Fruit fly (Drosophila melanogaster) whole organism, embryonic: ENCODE results near the gene GNBP3.
A peak's percentile ranks its signal among the peaks of the same experiment; 100 is the strongest.

ENCODE experiments used
- Aef1 ChIP-seq: fragments of 200-800 bp; sonication (Bioruptor generic); IDR thresholded peaks from 3 replicates; pipeline ENCODE4 v1.3.6; 2022; ENCODE audit warnings: missing biosample characterization, missing genetic modification characterization
- Atf6 ChIP-seq: fragments of 200-800 bp; sonication (Bioruptor generic); IDR thresholded peaks from 2 replicates; pipeline ENCODE4 v1.3.6; 2022; ENCODE audit warnings: missing biosample characterization, missing genetic modification characterization
- B-H1 ChIP-seq: fragments of 200-800 bp; sonication (Bioruptor generic); IDR thresholded peaks from 3 replicates; pipeline ENCODE4 v1.3.6; 2022; ENCODE audit warnings: missing biosample characterization, missing genetic modification characterization
- B-H2 ChIP-seq: fragments of 200-800 bp; sonication (Bioruptor generic); optimal IDR thresholded peaks from 2 replicates; lab custom pipeline; 2018; ENCODE audit warnings: missing biosample characterization, mild to moderate bottlenecking, missing genetic modification characterization
- CG10274 ChIP-seq: fragments of 200-800 bp; sonication (Bioruptor generic); optimal IDR thresholded peaks from 3 replicates; lab custom pipeline; 2017; ENCODE audit warnings: missing biosample characterization, mild to moderate bottlenecking, missing genetic modification characterization
- CG10431 ChIP-seq: fragments of 200-800 bp; sonication (Bioruptor generic); optimal IDR thresholded peaks from 3 replicates; lab custom pipeline; 2018; ENCODE audit warnings: missing biosample characterization, mild to moderate bottlenecking, missing genetic modification characterization
- CG12104 ChIP-seq: fragments of 200-800 bp; sonication (Bioruptor generic); optimal IDR thresholded peaks from 3 replicates; lab custom pipeline; 2016; ENCODE audit warnings: missing biosample characterization, missing genetic modification characterization
- CG12299 ChIP-seq: fragments of 200-800 bp; sonication (Bioruptor generic); optimal IDR thresholded peaks from 2 replicates; lab custom pipeline; 2018; ENCODE audit warnings: missing biosample characterization, mild to moderate bottlenecking, missing genetic modification characterization
- CG12942 ChIP-seq: fragments of 200-800 bp; sonication (Bioruptor generic); optimal IDR thresholded peaks from 3 replicates; lab custom pipeline; 2016; ENCODE audit warnings: missing biosample characterization, missing genetic modification characterization
- CG13123 ChIP-seq: fragments of 200-800 bp; sonication (Bioruptor generic); optimal IDR thresholded peaks from 2 replicates; lab custom pipeline; 2016; ENCODE audit warnings: missing biosample characterization, missing genetic modification characterization
- CG13424 ChIP-seq: fragments of 200-800 bp; sonication (Bioruptor generic); optimal IDR thresholded peaks from 2 replicates; lab custom pipeline; 2019; ENCODE audit warnings: missing biosample characterization, mild to moderate bottlenecking, missing genetic modification characterization, moderate library complexity
- CG14860 ChIP-seq: fragments of 200-800 bp; sonication (Bioruptor generic); IDR thresholded peaks from 3 replicates; pipeline ENCODE4 v1.3.6; 2022; ENCODE audit warnings: missing biosample characterization, missing genetic modification characterization; ENCODE audit not compliant: partially characterized antibody
- CG15514 ChIP-seq: fragments of 200-800 bp; sonication (Bioruptor generic); optimal IDR thresholded peaks from 3 replicates; lab custom pipeline; 2017; ENCODE audit warnings: missing biosample characterization, missing genetic modification characterization, mild to moderate bottlenecking, moderate library complexity, missing genetic modification reagents
- CG15601 ChIP-seq: fragments of 200-800 bp; sonication (Bioruptor generic); optimal IDR thresholded peaks from 3 replicates; lab custom pipeline; 2019; ENCODE audit warnings: missing biosample characterization, mild to moderate bottlenecking, missing genetic modification characterization, moderate library complexity
- CG18599 ChIP-seq: fragments of 200-800 bp; sonication (Bioruptor generic); optimal IDR thresholded peaks from 3 replicates; lab custom pipeline; 2017; ENCODE audit warnings: missing biosample characterization, missing genetic modification characterization, mild to moderate bottlenecking, moderate library complexity, missing genetic modification reagents
- CG2129 ChIP-seq: fragments of 200-800 bp; sonication (Bioruptor generic); IDR thresholded peaks from 2 replicates; pipeline ENCODE4 v1.3.6; 2022; ENCODE audit warnings: missing biosample characterization, missing genetic modification characterization; ENCODE audit not compliant: partially characterized antibody
- CG2202 ChIP-seq: fragments of 200-800 bp; sonication (Bioruptor generic); optimal IDR thresholded peaks from 2 replicates; lab custom pipeline; 2018; ENCODE audit warnings: missing biosample characterization, mild to moderate bottlenecking, missing genetic modification characterization
- CG32767 ChIP-seq: fragments of 200-800 bp; sonication (Bioruptor generic); IDR thresholded peaks from 2 replicates; pipeline ENCODE4 v1.3.6; 2022; ENCODE audit warnings: missing biosample characterization, missing genetic modification characterization
- CG34376 ChIP-seq: fragments of 200-800 bp; sonication (Bioruptor generic); optimal IDR thresholded peaks from 2 replicates; lab custom pipeline; 2018; ENCODE audit warnings: missing biosample characterization, mild to moderate bottlenecking, missing genetic modification characterization
- CG4282 ChIP-seq: fragments of 200-800 bp; sonication (Bioruptor generic); optimal IDR thresholded peaks from 2 replicates; lab custom pipeline; 2016; ENCODE audit warnings: missing biosample characterization, missing genetic modification characterization
- CG8089 ChIP-seq: fragments of 200-800 bp; sonication (Bioruptor generic); optimal IDR thresholded peaks from 3 replicates; lab custom pipeline; 2016; ENCODE audit warnings: missing biosample characterization, missing genetic modification characterization
- CG9437 ChIP-seq: fragments of 200-800 bp; sonication (Bioruptor generic); optimal IDR thresholded peaks from 2 replicates; lab custom pipeline; 2018; ENCODE audit warnings: missing biosample characterization, mild to moderate bottlenecking, missing genetic modification characterization
- CTCF ChIP-seq: fragments of 200-800 bp; sonication (Bioruptor generic); optimal IDR thresholded peaks from 2 replicates; lab custom pipeline; 2017; ENCODE audit warnings: missing biosample characterization, mild to moderate bottlenecking, missing genetic modification characterization, moderate library complexity
- Dp ChIP-seq: fragments of 200-800 bp; sonication (Bioruptor generic); optimal IDR thresholded peaks from 2 replicates; lab custom pipeline; 2018; ENCODE audit warnings: missing biosample characterization, mild to moderate bottlenecking, missing genetic modification characterization, moderate library complexity
- Fer2 ChIP-seq: fragments of 200-800 bp; sonication (Bioruptor generic); optimal IDR thresholded peaks from 2 replicates; lab custom pipeline; 2018; ENCODE audit warnings: missing biosample characterization, mild to moderate bottlenecking, missing genetic modification characterization, moderate library complexity
- Hmx ChIP-seq: fragments of 200-800 bp; sonication (Bioruptor generic); optimal IDR thresholded peaks from 2 replicates; lab custom pipeline; 2016; ENCODE audit warnings: missing biosample characterization, missing genetic modification characterization
- MBD-R2 ChIP-seq: fragments of 200-800 bp; sonication (Bioruptor generic); IDR thresholded peaks from 2 replicates; pipeline ENCODE4 v1.3.6; 2022; ENCODE audit warnings: missing biosample characterization, missing genetic modification characterization
- Mrtf ChIP-seq: fragments of 200-800 bp; sonication (Bioruptor generic); IDR thresholded peaks from 3 replicates; pipeline ENCODE4 v1.3.6; 2022; ENCODE audit warnings: missing biosample characterization, missing genetic modification characterization
- PHDP ChIP-seq: fragments of 200-800 bp; sonication (Bioruptor generic); optimal IDR thresholded peaks from 3 replicates; lab custom pipeline; 2018; ENCODE audit warnings: missing biosample characterization, mild to moderate bottlenecking, missing genetic modification characterization, moderate library complexity
- Tbp ChIP-seq: fragments of >200 bp; optimal IDR thresholded peaks from 2 replicates; lab custom pipeline; 2018; ENCODE audit warnings: missing biosample characterization, missing genetic modification characterization
- ac ChIP-seq: fragments of 200-800 bp; sonication (Bioruptor generic); optimal IDR thresholded peaks from 3 replicates; lab custom pipeline; 2017; ENCODE audit warnings: missing biosample characterization, mild to moderate bottlenecking, missing genetic modification characterization
- ash1 ChIP-seq: fragments of 200-800 bp; sonication (Bioruptor generic); optimal IDR thresholded peaks from 2 replicates; lab custom pipeline; 2018; ENCODE audit warnings: missing biosample characterization, mild to moderate bottlenecking, missing genetic modification characterization
- az2 ChIP-seq: fragments of 200-800 bp; sonication (Bioruptor generic); optimal IDR thresholded peaks from 3 replicates; lab custom pipeline; 2016; ENCODE audit warnings: missing biosample characterization, missing genetic modification characterization
- cato ChIP-seq: fragments of 200-800 bp; sonication (Bioruptor generic); optimal IDR thresholded peaks from 2 replicates; lab custom pipeline; 2016; ENCODE audit warnings: missing biosample characterization, missing genetic modification characterization, borderline replicate concordance
- ftz-f1 ChIP-seq: fragments of 200-800 bp; sonication (Bioruptor generic); optimal IDR thresholded peaks from 2 replicates; lab custom pipeline; 2016; ENCODE audit warnings: missing biosample characterization, missing genetic modification characterization
- gcm ChIP-seq: fragments of 200-800 bp; sonication (Bioruptor generic); optimal IDR thresholded peaks from 2 replicates; lab custom pipeline; 2019; ENCODE audit warnings: missing biosample characterization, mild to moderate bottlenecking, missing genetic modification characterization, moderate library complexity
- lbe ChIP-seq: fragments of 200-800 bp; sonication (Bioruptor generic); optimal IDR thresholded peaks from 2 replicates; lab custom pipeline; 2016; ENCODE audit warnings: missing biosample characterization, mild to moderate bottlenecking, missing genetic modification characterization
- lola ChIP-seq, 3 experiments: fragments of >200 bp in 2 of 3; fragments of 200-800 bp in 1 of 3; sonication (Bioruptor generic) in 1 of 3; optimal IDR thresholded peaks; 2 replicates each; lab custom pipeline; 2017 to 2019; ENCODE audit warnings: missing biosample characterization in 3 of 3, missing genetic modification characterization in 3 of 3, mild to moderate bottlenecking in 1 of 3, moderate library complexity in 1 of 3
- peb ChIP-seq: fragments of 200-800 bp; sonication (Bioruptor generic); IDR thresholded peaks from 2 replicates; pipeline ENCODE4 v1.3.6; 2022; ENCODE audit warnings: missing biosample characterization, missing genetic modification characterization
- pita ChIP-seq: fragments of 200-800 bp; sonication (Bioruptor generic); optimal IDR thresholded peaks from 2 replicates; lab custom pipeline; 2017; ENCODE audit warnings: missing biosample characterization, mild to moderate bottlenecking, missing genetic modification characterization
- salm ChIP-seq: fragments of 200-800 bp; sonication (Bioruptor generic); optimal IDR thresholded peaks from 2 replicates; lab custom pipeline; 2018; ENCODE audit warnings: missing biosample characterization, mild to moderate bottlenecking, missing genetic modification characterization
- scrt ChIP-seq: fragments of 200-800 bp; sonication (Bioruptor generic); optimal IDR thresholded peaks from 2 replicates; lab custom pipeline; 2018; ENCODE audit warnings: missing biosample characterization, mild to moderate bottlenecking, missing genetic modification characterization, moderate library complexity
- sisA ChIP-seq: fragments of 200-800 bp; sonication (Bioruptor generic); IDR thresholded peaks from 2 replicates; pipeline ENCODE4 v1.3.6; 2022; ENCODE audit warnings: missing biosample characterization, missing genetic modification characterization
- sug ChIP-seq: fragments of 200-800 bp; optimal IDR thresholded peaks from 2 replicates; lab custom pipeline; 2019; ENCODE audit warnings: missing biosample characterization, mild to moderate bottlenecking, missing genetic modification characterization, moderate library complexity
- tio ChIP-seq: fragments of 200-800 bp; sonication (Bioruptor generic); optimal IDR thresholded peaks from 2 replicates; lab custom pipeline; 2017; ENCODE audit warnings: missing biosample characterization, missing genetic modification characterization, inconsistent platforms
- tna ChIP-seq: fragments of 200-800 bp; sonication (Bioruptor generic); IDR thresholded peaks from 2 replicates; pipeline ENCODE4 v1.3.6; 2022; ENCODE audit warnings: missing biosample characterization, missing genetic modification characterization; ENCODE audit not compliant: partially characterized antibody
- vvl ChIP-seq: fragments of 200-800 bp; sonication (Bioruptor generic); IDR thresholded peaks from 2 replicates; pipeline ENCODE4 v1.3.6; 2022; ENCODE audit warnings: missing biosample characterization, missing genetic modification characterization
- zf30C ChIP-seq: fragments of 200-800 bp; sonication (Bioruptor generic); optimal IDR thresholded peaks from 3 replicates; lab custom pipeline; 2018; ENCODE audit warnings: missing biosample characterization, mild to moderate bottlenecking, missing genetic modification characterization

Gene GNBP3

DNA sequence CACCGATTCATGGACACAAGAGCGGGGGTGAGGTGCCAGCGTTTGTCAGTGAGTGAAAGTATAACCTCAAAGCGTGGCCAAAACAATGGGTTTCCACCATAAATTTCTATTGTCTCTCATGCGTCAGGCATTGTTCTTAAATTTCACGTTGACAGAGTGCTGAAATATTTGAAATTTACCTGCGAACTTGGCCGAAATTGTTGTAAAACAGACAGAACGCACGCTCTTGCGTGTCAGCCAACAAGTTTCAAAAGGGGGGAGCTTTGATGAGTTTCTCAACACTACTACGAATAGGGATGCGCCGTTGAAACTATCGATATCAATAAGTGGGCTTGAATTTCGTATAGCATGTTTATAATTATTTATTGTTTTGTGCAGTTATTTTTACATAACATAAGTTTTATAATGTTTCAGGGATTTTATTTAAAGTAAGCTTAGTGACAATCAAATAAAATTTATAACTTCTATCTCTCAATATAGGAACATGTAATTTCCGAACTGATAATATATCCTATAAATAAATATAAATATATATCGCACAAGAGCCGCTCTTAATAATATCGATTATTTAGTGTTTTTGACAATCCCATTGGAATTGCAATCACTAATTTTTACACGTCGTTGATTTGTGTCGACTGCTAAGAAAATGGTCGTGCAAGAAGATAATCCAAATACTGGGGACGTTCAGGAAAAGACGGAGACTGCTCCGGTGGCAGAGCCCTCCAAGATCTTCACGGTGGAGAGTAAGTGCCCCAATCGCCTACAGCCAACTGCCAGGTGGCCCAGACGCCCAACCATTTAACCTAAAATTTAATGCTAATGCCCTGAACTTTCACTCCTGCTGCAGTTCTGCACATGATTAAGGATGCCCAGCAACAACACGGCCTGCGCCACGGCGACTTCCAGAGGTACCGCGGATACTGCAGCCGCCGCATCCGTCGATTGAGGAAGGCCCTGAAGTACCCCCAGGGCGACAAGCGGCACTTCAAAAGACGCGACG, 20.0 kb downstream of the GNBP3 start, which contains the start of the genes pix and Srp68 (continued):
- TF ChIP-seq CG13424 (peak; percentile 75), lola (GFP tag; optimal IDR thresholded peaks at IDR 0.05; lab: Kevin White, UChicago) (peak in 1 of 3 experiments; percentile 75), CG2202 (no peak), CG10274 (GFP tag; lab: Kevin White, UChicago) (no peak), tio (GFP tag; lab: Kevin White, UChicago) (no peak), CG15514 (GFP tag; lab: Kevin White, UChicago) (peak; percentile 32), ftz-f1 (no peak), CG4282 (GFP tag; lab: Kevin White, UChicago) (no peak), CG12299 (tag; lab: Kevin White, UChicago) (no peak), Hmx (no peak), CG9437 (GFP tag; lab: Kevin White, UChicago) (peak; percentile 62), CG14860 (GFP tag; lab: Robert Waterston, UW) (peak; percentile 80), gcm (GFP tag; lab: Kevin White, UChicago) (peak; percentile 47), lbe (GFP tag; lab: Kevin White, UChicago) (peak; percentile 51), peb (GFP tag; lab: Robert Waterston, UW) (no peak), ac (GFP tag; lab: Kevin White, UChicago) (no peak), scrt (GFP tag; lab: Kevin White, UChicago) (peak; percentile 48), CG2129 (0 out of 2 replicates have a peak, but pooled peaks have one; percentile 68), CG15601 (peak; percentile 62), pita (GFP tag; lab: Kevin White, UChicago) (no peak), CG10431 (peak; percentile 43), B-H2 (GFP tag; lab: Kevin White, UChicago) (peak; percentile 34), CG18599 (no peak), Tbp (GFP tag; lab: Kevin White, UChicago) (no peak), B-H1 (no peak), MBD-R2 (GFP tag; lab: Robert Waterston, UW) (peak; percentile 72), CG32767 (no peak), Fer2 (tag; lab: Kevin White, UChicago) (peak; percentile 59), PHDP (tag; lab: Kevin White, UChicago) (peak; percentile 58), cato (GFP tag; lab: Kevin White, UChicago) (peak; percentile 41), CG13123 (peak; percentile 34), zf30C (GFP tag; lab: Kevin White, UChicago) (no peak), CTCF (GFP tag; lab: Kevin White, UChicago) (no peak), CG8089 (GFP tag; lab: Kevin White, UChicago) (peak; percentile 19), CG34376 (GFP tag; lab: Kevin White, UChicago) (peak; percentile 30), Aef1 (GFP tag; lab: Robert Waterston, UW) (no peak; the same call in 2 of the 3 replicates), Dp (GFP tag; lab: Kevin White, UChicago) (peak; percentile 23), tna (peak; percentile 16; the same call in 1 of the 2 replicates), sug (peak; percentile 79), Mrtf (GFP tag; lab: Robert Waterston, UW) (no peak), az2 (peak; percentile 48), Atf6 (GFP tag; lab: Robert Waterston, UW) (no peak), vvl (GFP tag; lab: Robert Waterston, UW) (no peak), sisA (GFP tag; lab: Robert Waterston, UW) (peak; percentile 26; the same call in 1 of the 2 replicates), ash1 (GFP tag; lab: Kevin White, UChicago) (no peak), salm (tag; lab: Kevin White, UChicago) (no peak), CG12942 (GFP tag; lab: Kevin White, UChicago) (peak; percentile 31), CG12104 (GFP tag; lab: Kevin White, UChicago) (peak; percentile 58)
